Fruit fly (Drosophila melanogaster) S2 (cell line): ENCODE data around the gene CG9921.

Experiments
- CG8478 ChIP-seq: fragments of >200 bp; optimal IDR thresholded peaks from 2 replicates; lab custom pipeline; 2018
- CTCF ChIP-seq, 2 experiments: fragments of >200 bp; optimal IDR thresholded peaks; 2 replicates each; lab custom pipeline; 2018

dm6 chrX:16309764-16310163 lies 23.6 kb downstream of the CG9921 start:
- no peak for TF ChIP-seq CG8478 (lab: Kevin White, UChicago)
- TF ChIP-seq CTCF (optimal IDR thresholded peaks at IDR 0.05; lab: Kevin White, UChicago): no peak
